Worm (Caenorhabditis elegans): ENCODE results near the gene H06A10.1.

DNA sequence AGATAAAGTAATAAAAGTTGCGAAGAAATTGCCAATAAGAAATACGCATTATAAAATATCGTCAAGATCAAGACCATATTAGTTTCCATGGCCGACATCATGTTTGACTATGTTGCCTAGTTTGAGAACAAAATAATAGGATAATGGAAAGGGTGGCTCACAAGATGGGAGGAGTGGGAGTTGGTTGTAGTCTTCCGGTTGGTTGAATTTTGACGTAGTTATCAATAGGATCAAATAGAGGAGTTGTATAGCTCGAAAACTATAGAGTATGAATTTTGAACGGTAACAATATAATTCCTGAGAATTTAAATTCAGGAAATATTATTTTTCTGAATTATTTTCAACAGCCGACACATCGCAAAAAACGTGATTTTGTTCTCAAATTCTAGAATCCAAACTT, 25.6 kb upstream of the H06A10.1 start, which contains the start of gene srd-50:
- TF ChIP-seq ceh-100 (GFP tag; IDR thresholded peaks at IDR 0.05) (no peak), ztf-26 (tag; optimal IDR thresholded peaks at IDR 0.05) (no peak), Y53G8AR.9 (GFP tag; conservative IDR thresholded peaks at IDR 0.05) (no peak), Y56A3A.18 (GFP tag; IDR thresholded peaks at IDR 0.05) (no peak), rpc-1 (optimal IDR thresholded peaks at IDR 0.05) (no peak), rpc-1 (tag; optimal IDR thresholded peaks at IDR 0.05) (no peak), efl-1 (GFP tag; optimal IDR thresholded peaks at IDR 0.05) (no peak)
